Worm (Caenorhabditis elegans) whole organism, L1 larva: ENCODE data around the gene fust-1.
"Not testable (repeated sequence)": the region's sequence is repeated elsewhere in the genome, so short reads cannot be mapped to it uniquely, and the experiment has no call there.

Experiments used
- C04F5.9 ChIP-seq: sonication (generic microtip); optimal IDR thresholded peaks from 2 replicates; lab custom pipeline; 2016; ENCODE audit warnings: missing genetic modification characterization, missing compliant biosample characterization
- C16A3.4 ChIP-seq: fragments of 150-350 bp; optimal IDR thresholded peaks from 2 replicates; lab custom pipeline; 2014; ENCODE audit warnings: missing biosample characterization, missing genetic modification characterization
- ama-1 ChIP-seq: fragments of 150-350 bp; optimal IDR thresholded peaks from 2 replicates; lab custom pipeline; 2014
- blmp-1 ChIP-seq: fragments of 150-350 bp; optimal IDR thresholded peaks from 2 replicates; lab custom pipeline; 2014; ENCODE audit warnings: missing biosample characterization, missing genetic modification characterization
- ceh-63 ChIP-seq: fragments of 200-800 bp; sonication (Bioruptor generic); optimal IDR thresholded peaks from 2 replicates; lab custom pipeline; 2018; ENCODE audit warnings: mild to moderate bottlenecking, missing genetic modification characterization, missing compliant biosample characterization
- ceh-8 ChIP-seq: fragments of 200-800 bp; sonication (Bioruptor generic); optimal IDR thresholded peaks from 2 replicates; lab custom pipeline; 2018; ENCODE audit warnings: mild to moderate bottlenecking, missing genetic modification characterization, moderate library complexity, missing compliant biosample characterization
- ceh-82 ChIP-seq, 3 experiments: fragments of 150-350 bp in 1 of 3; sonication (generic microtip) in 2 of 3; optimal IDR thresholded peaks; 2 replicates each; lab custom pipeline; 2014 to 2017; ENCODE audit warnings: missing biosample characterization in 3 of 3, missing genetic modification characterization in 3 of 3
- ceh-90 ChIP-seq: sonication (generic microtip); optimal IDR thresholded peaks from 2 replicates; lab custom pipeline; 2016; ENCODE audit warnings: missing genetic modification characterization, missing compliant biosample characterization
- ces-1 ChIP-seq: fragments of 150-350 bp; optimal IDR thresholded peaks from 2 replicates; lab custom pipeline; 2014; ENCODE audit warnings: missing biosample characterization, missing genetic modification reagents, missing genetic modification characterization
- efl-1 ChIP-seq, 4 experiments: fragments of 150-350 bp; optimal IDR thresholded peaks in 3 of 4; peaks in 1 of 4; 1 replicate in 1 of 4; 2 replicates in 3 of 4; lab custom pipeline; 2014; ENCODE audit warnings: missing biosample characterization in 2 of 4, missing genetic modification characterization in 2 of 4, missing genetic modification reagents in 2 of 4
- efl-3 ChIP-seq: fragments of 200-800 bp; sonication (Bioruptor generic); optimal IDR thresholded peaks from 2 replicates; lab custom pipeline; 2018; ENCODE audit warnings: mild to moderate bottlenecking, missing genetic modification characterization, missing compliant biosample characterization
- elt-2 ChIP-seq: sonication (generic microtip); optimal IDR thresholded peaks from 2 replicates; lab custom pipeline; 2016; ENCODE audit warnings: missing genetic modification characterization, mild to moderate bottlenecking, inconsistent platforms, missing compliant biosample characterization, missing genetic modification reagents
- elt-3 ChIP-seq, 6 experiments: fragments of 150-350 bp in 1 of 6; sonication (generic microtip); optimal IDR thresholded peaks; 2 replicates each; lab custom pipeline; 2017 to 2018; ENCODE audit warnings: missing biosample characterization in 6 of 6, missing genetic modification characterization in 6 of 6, inconsistent platforms in 1 of 6
- fkh-10 ChIP-seq: sonication (generic microtip); optimal IDR thresholded peaks from 2 replicates; lab custom pipeline; 2017; ENCODE audit warnings: missing biosample characterization, missing genetic modification reagents, missing genetic modification characterization
- fos-1 ChIP-seq: fragments of 150-350 bp; optimal IDR thresholded peaks from 2 replicates; lab custom pipeline; 2014; ENCODE audit warnings: missing biosample characterization, missing genetic modification characterization
- hlh-4 ChIP-seq: sonication (generic microtip); optimal IDR thresholded peaks from 2 replicates; lab custom pipeline; 2016; ENCODE audit warnings: mild to moderate bottlenecking, missing genetic modification characterization, missing compliant biosample characterization
- hpl-2 ChIP-seq: fragments of 150-350 bp; optimal IDR thresholded peaks from 2 replicates; lab custom pipeline; 2014; ENCODE audit warnings: missing biosample characterization, missing genetic modification reagents, missing genetic modification characterization
- jun-1 ChIP-seq: fragments of 150-350 bp; optimal IDR thresholded peaks from 2 replicates; lab custom pipeline; 2014; ENCODE audit warnings: missing biosample characterization, missing genetic modification reagents, missing genetic modification characterization
- lin-14 ChIP-seq: fragments of 200-800 bp; sonication (Bioruptor generic); optimal IDR thresholded peaks from 2 replicates; lab custom pipeline; 2018; ENCODE audit warnings: mild to moderate bottlenecking, missing genetic modification characterization, moderate library complexity, missing compliant biosample characterization
- lin-15B ChIP-seq: fragments of 150-350 bp; sonication (generic microtip); optimal IDR thresholded peaks from 3 replicates; lab custom pipeline; 2014; ENCODE audit warnings: missing biosample characterization, missing genetic modification characterization
- lin-35 ChIP-seq, 2 experiments: fragments of 150-350 bp; optimal IDR thresholded peaks; 2 replicates each; lab custom pipeline; 2014; ENCODE audit warnings: missing biosample characterization in 2 of 2, missing genetic modification characterization in 2 of 2, missing genetic modification reagents in 2 of 2
- lin-39 ChIP-seq: fragments of 150-350 bp; optimal IDR thresholded peaks from 2 replicates; lab custom pipeline; 2014; ENCODE audit warnings: missing biosample characterization, missing genetic modification reagents, missing genetic modification characterization
- lsy-2 ChIP-seq, 2 experiments: fragments of 150-350 bp; optimal IDR thresholded peaks; 2 replicates each; lab custom pipeline; 2014; ENCODE audit warnings: missing biosample characterization in 2 of 2, missing genetic modification characterization in 2 of 2
- mep-1 ChIP-seq: fragments of 150-350 bp; optimal IDR thresholded peaks from 2 replicates; lab custom pipeline; 2014; ENCODE audit warnings: missing biosample characterization, missing genetic modification characterization
- nhr-11 ChIP-seq: fragments of 150-350 bp; optimal IDR thresholded peaks from 2 replicates; lab custom pipeline; 2014; ENCODE audit warnings: missing biosample characterization, missing genetic modification characterization
- nhr-20 ChIP-seq: sonication (generic microtip); optimal IDR thresholded peaks from 2 replicates; lab custom pipeline; 2016; ENCODE audit warnings: mild to moderate bottlenecking, missing genetic modification characterization, missing compliant biosample characterization
- nhr-237 ChIP-seq: fragments of 150-350 bp; optimal IDR thresholded peaks from 2 replicates; lab custom pipeline; 2014; ENCODE audit warnings: missing biosample characterization, missing genetic modification characterization
- nhr-28 ChIP-seq: fragments of 150-350 bp; optimal IDR thresholded peaks from 2 replicates; lab custom pipeline; 2014; ENCODE audit warnings: missing biosample characterization, missing genetic modification characterization
- nhr-71 ChIP-seq: sonication (generic microtip); optimal IDR thresholded peaks from 2 replicates; lab custom pipeline; 2016; ENCODE audit warnings: mild to moderate bottlenecking, missing genetic modification characterization, moderate library complexity, missing compliant biosample characterization
- nhr-85 ChIP-seq: sonication (generic microtip); peaks from one replicate; lab custom pipeline; 2016; ENCODE audit warnings: missing genetic modification characterization, inconsistent platforms, missing compliant biosample characterization
- nhr-90 ChIP-seq: sonication (generic microtip); optimal IDR thresholded peaks from 2 replicates; lab custom pipeline; 2016; ENCODE audit warnings: mild to moderate bottlenecking, missing genetic modification characterization, missing compliant biosample characterization; ENCODE audit not compliant: poor library complexity
- pag-3 ChIP-seq: sonication (generic microtip); optimal IDR thresholded peaks from 2 replicates; lab custom pipeline; 2017; ENCODE audit warnings: missing genetic modification characterization, mild to moderate bottlenecking, missing compliant biosample characterization, antibody characterized with exemption, borderline replicate concordance; ENCODE audit not compliant: insufficient read depth
- pax-3 ChIP-seq: fragments of 200-800 bp; sonication (Bioruptor generic); optimal IDR thresholded peaks from 2 replicates; lab custom pipeline; 2018; ENCODE audit warnings: mild to moderate bottlenecking, missing genetic modification characterization, moderate library complexity, missing compliant biosample characterization
- rnt-1 ChIP-seq: sonication (generic microtip); optimal IDR thresholded peaks from 2 replicates; lab custom pipeline; 2016; ENCODE audit warnings: mild to moderate bottlenecking, missing genetic modification characterization, moderate library complexity, missing compliant biosample characterization
- snu-23 ChIP-seq: sonication (generic microtip); optimal IDR thresholded peaks from 2 replicates; lab custom pipeline; 2016; ENCODE audit warnings: missing genetic modification characterization, missing compliant biosample characterization
- sox-4 ChIP-seq: sonication (generic microtip); optimal IDR thresholded peaks from 2 replicates; lab custom pipeline; 2016; ENCODE audit warnings: missing genetic modification characterization, missing compliant biosample characterization
- sup-37 ChIP-seq: fragments of 200-800 bp; sonication (Bioruptor generic); optimal IDR thresholded peaks from 2 replicates; lab custom pipeline; 2018; ENCODE audit warnings: mild to moderate bottlenecking, missing genetic modification characterization, missing compliant biosample characterization
- unc-98 ChIP-seq: fragments of 200-800 bp; sonication (Bioruptor generic); IDR thresholded peaks from 2 replicates; pipeline ENCODE4 v1.3.6; 2022; ENCODE audit warnings: missing genetic modification characterization, missing compliant biosample characterization
- vab-15 ChIP-seq: sonication (generic microtip); optimal IDR thresholded peaks from 2 replicates; lab custom pipeline; 2017; ENCODE audit warnings: missing genotype, mild to moderate bottlenecking, missing genetic modification characterization, missing compliant biosample characterization
- xbp-1 ChIP-seq: sonication (generic microtip); optimal IDR thresholded peaks from 2 replicates; lab custom pipeline; 2016; ENCODE audit warnings: missing genetic modification characterization, missing compliant biosample characterization

Gene fust-1

ce11 chrII:7153095-7153494 is 714 bp downstream of the fust-1 start:
- not testable (repeated sequence) for TF ChIP-seq efl-1 (optimal IDR thresholded peaks at IDR 0.05; lab: Kevin White, UChicago)
- TF ChIP-seq efl-1 (GFP tag; optimal IDR thresholded peaks at IDR 0.05 in 1 of 2; lab: Kevin White, UChicago), result peak in 1 of 2 experiments; percentile 50

- TF ChIP-seq ceh-8 (GFP tag; lab: Kevin White, UChicago), result peak; percentile 19
- no peak for TF ChIP-seq fkh-10
- no peak for TF ChIP-seq lin-15B (tag; lab: Kevin White, UChicago)
- no peak for TF ChIP-seq C04F5.9
- TF ChIP-seq pag-3 (tag; lab: Kevin White, UChicago), result no peak
- TF ChIP-seq efl-1 (optimal IDR thresholded peaks at IDR 0.05; lab: Kevin White, UChicago), result no peak
- peak in 1 of 2 experiments; percentile 28 for TF ChIP-seq efl-1 (GFP tag; optimal IDR thresholded peaks at IDR 0.05 in 1 of 2; lab: Kevin White, UChicago)
- no peak for TF ChIP-seq elt-3 (tag; optimal IDR thresholded peaks at IDR 0.05; lab: Kevin White, UChicago)
- TF ChIP-seq nhr-28, result no peak
Measured at ce11 chrII:7154711-7155110, 2.3 kb downstream of the fust-1 start.

ce11 chrII:7155392-7155791 is 3.0 kb downstream of the fust-1 start, which contains the start of gene C27H5.2:
Gene C27H5.2, plus strand, starts transcription at chrII:7155581.
- no peak for TF ChIP-seq jun-1 (tag; lab: Kevin White, UChicago)
- peak; percentile 4 to 7 for TF ChIP-seq efl-1 (optimal IDR thresholded peaks at IDR 0.05; lab: Kevin White, UChicago)
- no peak for TF ChIP-seq efl-1 (GFP tag; optimal IDR thresholded peaks at IDR 0.05 in 1 of 2; lab: Kevin White, UChicago)
- peak; percentile 18 for TF ChIP-seq rnt-1 (tag; lab: Kevin White, UChicago)
- no peak for TF ChIP-seq hlh-4
- no peak for TF ChIP-seq sox-4 (tag; lab: Kevin White, UChicago)
- TF ChIP-seq C04F5.9, result no peak
- no peak for TF ChIP-seq pag-3 (tag; lab: Kevin White, UChicago)
- TF ChIP-seq xbp-1 (tag; lab: Kevin White, UChicago), result peak; percentile 12
- TF ChIP-seq ceh-82 (tag; optimal IDR thresholded peaks at IDR 0.05; lab: Kevin White, UChicago), result no peak
- no peak for TF ChIP-seq pax-3 (tag; lab: Kevin White, UChicago)
- TF ChIP-seq ama-1 (lab: Kevin White, UChicago), result peak; percentile 26
- no peak for TF ChIP-seq nhr-237
- TF ChIP-seq lsy-2 (tag; optimal IDR thresholded peaks at IDR 0.05; lab: Kevin White, UChicago), result peak in 1 of 2 experiments; percentile 8
- no peak for TF ChIP-seq unc-98
- TF ChIP-seq sup-37 (GFP tag; lab: Kevin White, UChicago), result no peak
- no peak for TF ChIP-seq lin-39 (tag; lab: Kevin White, UChicago)
- TF ChIP-seq efl-3 (GFP tag; lab: Kevin White, UChicago), result no peak
- peak; percentile 12 for TF ChIP-seq mep-1 (tag; lab: Kevin White, UChicago)
- TF ChIP-seq lin-14 (GFP tag; lab: Kevin White, UChicago), result peak; percentile 42
- TF ChIP-seq ceh-90 (tag; lab: Kevin White, UChicago), result no peak
- TF ChIP-seq C16A3.4, result no peak
- no peak for TF ChIP-seq ceh-63 (GFP tag; lab: Kevin White, UChicago)
- peak; percentile 33 for TF ChIP-seq blmp-1 (tag; lab: Kevin White, UChicago)
- TF ChIP-seq nhr-85 (tag; lab: Kevin White, UChicago), result peak; percentile 20
- no peak for TF ChIP-seq vab-15 (tag; lab: Kevin White, UChicago)
- no peak for TF ChIP-seq nhr-11 (tag; lab: Kevin White, UChicago)
- no peak for TF ChIP-seq hpl-2 (GFP tag; lab: Kevin White, UChicago)
- peak; percentile 13 for TF ChIP-seq nhr-71 (tag; lab: Kevin White, UChicago)
- TF ChIP-seq ces-1 (GFP tag; lab: Kevin White, UChicago), result no peak
- TF ChIP-seq snu-23 (GFP tag; lab: Kevin White, UChicago), result peak; percentile 5

ce11 chrII:7157415-7157814 is 5.0 kb downstream of the fust-1 start:
- TF ChIP-seq lsy-2 (tag; optimal IDR thresholded peaks at IDR 0.05; lab: Kevin White, UChicago) (peak in 1 of 2 experiments; percentile 8), elt-2 (tag; lab: Kevin White, UChicago) (peak; percentile 83), blmp-1 (tag; lab: Kevin White, UChicago) (peak; percentile 15), lin-35 (GFP tag; optimal IDR thresholded peaks at IDR 0.05; lab: Kevin White, UChicago) (peak in 1 of 2 experiments; percentile 50), nhr-90 (tag; lab: Kevin White, UChicago) (peak; percentile 19), fos-1 (tag; lab: Kevin White, UChicago) (no peak), lin-14 (GFP tag; lab: Kevin White, UChicago) (peak; percentile 40), nhr-85 (tag; lab: Kevin White, UChicago) (peak; percentile 61), sox-4 (tag; lab: Kevin White, UChicago) (no peak), nhr-20 (peak; percentile 55), nhr-71 (tag; lab: Kevin White, UChicago) (peak; percentile 33), pax-3 (tag; lab: Kevin White, UChicago) (no peak), C16A3.4 (peak; percentile 4), elt-3 (tag; optimal IDR thresholded peaks at IDR 0.05; lab: Kevin White, UChicago) (peak in 2 of 6 experiments; percentile 18 to 59), snu-23 (GFP tag; lab: Kevin White, UChicago) (peak; percentile 20)
